Worm (Caenorhabditis elegans) whole organism, L3 larva: ENCODE results near the gene tag-234.

Experiments used
- ama-1 ChIP-seq: fragments of 150-350 bp; optimal IDR thresholded peaks from 2 replicates; lab custom pipeline; 2018
- ceh-82 ChIP-seq: fragments of 150-350 bp; optimal IDR thresholded peaks from 2 replicates; lab custom pipeline; 2014; ENCODE audit warnings: missing biosample characterization, missing genetic modification characterization
- ceh-9 ChIP-seq: sonication (generic microtip); optimal IDR thresholded peaks from 2 replicates; lab custom pipeline; 2018; ENCODE audit warnings: missing biosample characterization, missing genetic modification characterization
- egl-27 ChIP-seq: sonication (generic microtip); optimal IDR thresholded peaks from 4 replicates; lab custom pipeline; 2017; ENCODE audit warnings: missing biosample characterization, missing genetic modification reagents, missing genetic modification characterization
- pha-4 ChIP-seq: fragments of 150-350 bp; optimal IDR thresholded peaks from 2 replicates; lab custom pipeline; 2014; ENCODE audit warnings: missing biosample characterization, missing genetic modification reagents, missing genetic modification characterization

- TF ChIP-seq egl-27 (no peak), ama-1 (lab: Kevin White, UChicago) (no peak), ceh-9 (tag; lab: Kevin White, UChicago) (no peak), ceh-82 (no peak), pha-4 (no peak)
These were observed 2.9 kb downstream of the tag-234 start for ce11 chrII:5866920-5867319.
